Fruit fly (Drosophila melanogaster) whole organism, embryonic: ENCODE data around the gene CG17660.
A peak's percentile ranks its signal among the peaks of the same experiment; 100 is the strongest.

Experiments
- Adf1 ChIP-seq: fragments of 200-800 bp; sonication (Bioruptor generic); IDR thresholded peaks from 2 replicates; pipeline ENCODE4 v1.3.6; 2022; ENCODE audit warnings: missing biosample characterization, missing genetic modification characterization
- CG10267 ChIP-seq: fragments of 200-800 bp; sonication (Bioruptor generic); optimal IDR thresholded peaks from 2 replicates; lab custom pipeline; 2018; ENCODE audit warnings: missing biosample characterization, mild to moderate bottlenecking, missing genetic modification characterization, moderate library complexity
- CG10959 ChIP-seq: fragments of 200-800 bp; sonication (Bioruptor generic); IDR thresholded peaks from 2 replicates; pipeline ENCODE4 v1.3.6; 2022; ENCODE audit warnings: missing biosample characterization, missing genetic modification characterization
- CG11247 ChIP-seq: fragments of 200-800 bp; sonication (Bioruptor generic); IDR thresholded peaks from 2 replicates; pipeline ENCODE4 v1.3.6; 2022; ENCODE audit warnings: missing biosample characterization, missing genetic modification characterization
- CG11560 ChIP-seq: fragments of 200-800 bp; sonication (Bioruptor generic); IDR thresholded peaks from 3 replicates; pipeline ENCODE4 v1.3.6; 2022; ENCODE audit warnings: missing biosample characterization, missing genetic modification characterization
- CG11723 ChIP-seq: fragments of 200-800 bp; sonication (Bioruptor generic); optimal IDR thresholded peaks from 2 replicates; lab custom pipeline; 2017; ENCODE audit warnings: missing biosample characterization, mild to moderate bottlenecking, missing genetic modification characterization
- CG16863 ChIP-seq: fragments of 200-800 bp; sonication (Bioruptor generic); optimal IDR thresholded peaks from 3 replicates; lab custom pipeline; 2016; ENCODE audit warnings: missing biosample characterization, missing genetic modification characterization
- CG18764 ChIP-seq: fragments of 200-800 bp; sonication (Bioruptor generic); optimal IDR thresholded peaks from 3 replicates; lab custom pipeline; 2016; ENCODE audit warnings: missing biosample characterization, missing genetic modification characterization
- CG3065 ChIP-seq: fragments of 200-800 bp; sonication (Bioruptor generic); optimal IDR thresholded peaks from 2 replicates; lab custom pipeline; 2016; ENCODE audit warnings: missing biosample characterization, missing genetic modification characterization
- CG3407 ChIP-seq: fragments of 200-800 bp; sonication (Bioruptor generic); optimal IDR thresholded peaks from 2 replicates; lab custom pipeline; 2018; ENCODE audit warnings: missing biosample characterization, mild to moderate bottlenecking, missing genetic modification characterization
- CG4360 ChIP-seq: fragments of 200-800 bp; sonication (Bioruptor generic); IDR thresholded peaks from 2 replicates; pipeline ENCODE4 v1.3.6; 2022; ENCODE audit warnings: missing biosample characterization, missing genetic modification characterization
- CG5180 ChIP-seq: fragments of 200-800 bp; sonication (Bioruptor generic); optimal IDR thresholded peaks from 3 replicates; lab custom pipeline; 2017; ENCODE audit warnings: missing biosample characterization, missing genetic modification characterization, mild to moderate bottlenecking, moderate library complexity, missing genetic modification reagents
- CG6813 ChIP-seq: fragments of 200-800 bp; sonication (Bioruptor generic); optimal IDR thresholded peaks from 2 replicates; lab custom pipeline; 2017; ENCODE audit warnings: missing biosample characterization, missing genetic modification characterization, mild to moderate bottlenecking, moderate library complexity, missing genetic modification reagents
- CG6854 ChIP-seq: fragments of 200-800 bp; sonication (Bioruptor generic); optimal IDR thresholded peaks from 3 replicates; lab custom pipeline; 2017; ENCODE audit warnings: missing biosample characterization, mild to moderate bottlenecking, missing genetic modification characterization
- CG8089 ChIP-seq: fragments of 200-800 bp; sonication (Bioruptor generic); optimal IDR thresholded peaks from 3 replicates; lab custom pipeline; 2016; ENCODE audit warnings: missing biosample characterization, missing genetic modification characterization
- CG8290 ChIP-seq, 3 experiments: fragments of 200-800 bp; sonication (Bioruptor generic); optimal IDR thresholded peaks; 2 replicates each; lab custom pipeline; 2016 to 2019; ENCODE audit warnings: missing biosample characterization in 3 of 3, missing genetic modification characterization in 3 of 3, mild to moderate bottlenecking in 2 of 3, moderate library complexity in 1 of 3
- CG8944 ChIP-seq: fragments of 200-800 bp; sonication (Bioruptor generic); optimal IDR thresholded peaks from 3 replicates; lab custom pipeline; 2016; ENCODE audit warnings: missing biosample characterization, missing genetic modification characterization
- Dad ChIP-seq: fragments of 200-800 bp; sonication (Bioruptor generic); optimal IDR thresholded peaks from 3 replicates; lab custom pipeline; 2016; ENCODE audit warnings: missing biosample characterization, missing genetic modification characterization
- Dref ChIP-seq: fragments of 200-800 bp; sonication (Bioruptor generic); IDR thresholded peaks from 2 replicates; pipeline ENCODE4 v1.3.6; 2022; ENCODE audit warnings: missing biosample characterization, missing genetic modification characterization
- Drgx ChIP-seq: fragments of 200-800 bp; sonication (Bioruptor generic); IDR thresholded peaks from 2 replicates; pipeline ENCODE4 v1.3.6; 2022; ENCODE audit warnings: missing biosample characterization, missing genetic modification characterization
- H15 ChIP-seq: fragments of 200-800 bp; sonication (Bioruptor generic); IDR thresholded peaks from 3 replicates; pipeline ENCODE4 v1.3.6; 2022; ENCODE audit warnings: missing biosample characterization, missing genetic modification characterization
- HHEX ChIP-seq: fragments of 200-800 bp; sonication (Bioruptor generic); optimal IDR thresholded peaks from 3 replicates; lab custom pipeline; 2017; ENCODE audit warnings: missing biosample characterization, mild to moderate bottlenecking, missing genetic modification characterization, missing genetic modification reagents
- HLH3B ChIP-seq: fragments of 200-800 bp; sonication (Bioruptor generic); IDR thresholded peaks from 2 replicates; pipeline ENCODE4 v1.3.6; 2022; ENCODE audit warnings: missing biosample characterization, missing genetic modification characterization
- Hmx ChIP-seq: fragments of 200-800 bp; sonication (Bioruptor generic); optimal IDR thresholded peaks from 2 replicates; lab custom pipeline; 2016; ENCODE audit warnings: missing biosample characterization, missing genetic modification characterization
- Hr51 ChIP-seq, 2 experiments: fragments of 200-800 bp; sonication (Bioruptor generic); optimal IDR thresholded peaks; 2 replicates in 1 of 2; 3 replicates in 1 of 2; lab custom pipeline; 2016 to 2018; ENCODE audit warnings: missing biosample characterization in 2 of 2, missing genetic modification characterization in 2 of 2, mild to moderate bottlenecking in 1 of 2, moderate library complexity in 1 of 2
- Hr78 ChIP-seq, 2 experiments: fragments of 200-800 bp in 1 of 2; fragments of >200 bp in 1 of 2; sonication (Bioruptor generic) in 1 of 2; optimal IDR thresholded peaks; 2 replicates each; lab custom pipeline; 2017 to 2019; ENCODE audit warnings: missing biosample characterization in 2 of 2, missing genetic modification characterization in 2 of 2, mild to moderate bottlenecking in 1 of 2, moderate library complexity in 1 of 2
- Mes4 ChIP-seq: fragments of 200-800 bp; sonication (Bioruptor generic); optimal IDR thresholded peaks from 2 replicates; lab custom pipeline; 2016; ENCODE audit warnings: missing biosample characterization, missing genetic modification characterization
- NK7.1 ChIP-seq: fragments of 200-800 bp; sonication (Bioruptor generic); optimal IDR thresholded peaks from 3 replicates; lab custom pipeline; 2016; ENCODE audit warnings: missing biosample characterization, missing genetic modification characterization
- Opbp ChIP-seq: fragments of 200-800 bp; sonication (Bioruptor generic); IDR thresholded peaks from 3 replicates; pipeline ENCODE4 v1.3.6; 2022; ENCODE audit warnings: missing biosample characterization, missing genetic modification characterization; ENCODE audit not compliant: partially characterized antibody
- ab ChIP-seq: fragments of 200-800 bp; sonication (Bioruptor generic); optimal IDR thresholded peaks from 2 replicates; lab custom pipeline; 2016; ENCODE audit warnings: missing biosample characterization, missing genetic modification characterization
- ara ChIP-seq: fragments of 200-800 bp; sonication (Bioruptor generic); IDR thresholded peaks from 2 replicates; pipeline ENCODE4 v1.3.6; 2022; ENCODE audit warnings: missing biosample characterization, missing genetic modification characterization
- bcd ChIP-seq: fragments of 200-800 bp; sonication (Bioruptor generic); optimal IDR thresholded peaks from 2 replicates; lab custom pipeline; 2017; ENCODE audit warnings: missing biosample characterization, mild to moderate bottlenecking, missing genetic modification characterization
- dati ChIP-seq: fragments of 200-800 bp; sonication (Bioruptor generic); IDR thresholded peaks from 2 replicates; pipeline ENCODE4 v1.3.6; 2022; ENCODE audit warnings: missing biosample characterization, missing genetic modification characterization
- ewg ChIP-seq: fragments of 200-800 bp; sonication (Bioruptor generic); optimal IDR thresholded peaks from 3 replicates; lab custom pipeline; 2017; ENCODE audit warnings: mild to moderate bottlenecking, missing biosample characterization, missing genetic modification reagents, missing genetic modification characterization
- fd64A ChIP-seq: fragments of 200-800 bp; sonication (Bioruptor generic); optimal IDR thresholded peaks from 3 replicates; lab custom pipeline; 2018; ENCODE audit warnings: missing biosample characterization, mild to moderate bottlenecking, missing genetic modification characterization
- fd96Cb ChIP-seq: fragments of 200-800 bp; sonication (Bioruptor generic); optimal IDR thresholded peaks from 2 replicates; lab custom pipeline; 2018; ENCODE audit warnings: missing biosample characterization, mild to moderate bottlenecking, missing genetic modification characterization, moderate library complexity
- gcm ChIP-seq: fragments of 200-800 bp; sonication (Bioruptor generic); optimal IDR thresholded peaks from 2 replicates; lab custom pipeline; 2019; ENCODE audit warnings: missing biosample characterization, mild to moderate bottlenecking, missing genetic modification characterization, moderate library complexity
- hkb ChIP-seq, 2 experiments: fragments of 200-800 bp in 1 of 2; fragments of >200 bp in 1 of 2; sonication (Bioruptor generic) in 1 of 2; IDR thresholded peaks in 1 of 2; optimal IDR thresholded peaks in 1 of 2; 2 replicates each; pipeline versions ENCODE4 v1.3.6 to Lab custom; 2017 to 2022; ENCODE audit warnings: missing biosample characterization in 1 of 2, missing genetic modification characterization in 1 of 2
- jigr1 ChIP-seq: fragments of 200-800 bp; sonication (Bioruptor generic); IDR thresholded peaks from 3 replicates; pipeline ENCODE4 v1.3.6; 2022; ENCODE audit warnings: missing biosample characterization, missing genetic modification characterization
- jumu ChIP-seq: fragments of 200-800 bp; sonication (Bioruptor generic); optimal IDR thresholded peaks from 3 replicates; lab custom pipeline; 2016; ENCODE audit warnings: missing biosample characterization, missing genetic modification characterization
- maf-S ChIP-seq: fragments of 200-800 bp; sonication (Bioruptor generic); optimal IDR thresholded peaks from 2 replicates; lab custom pipeline; 2016; ENCODE audit warnings: missing biosample characterization, missing genetic modification characterization
- nerfin-2 ChIP-seq: fragments of 200-800 bp; sonication (Bioruptor generic); IDR thresholded peaks from 2 replicates; pipeline ENCODE4 v1.3.6; 2022; ENCODE audit warnings: missing biosample characterization, missing genetic modification characterization; ENCODE audit not compliant: partially characterized antibody
- oc ChIP-seq: fragments of 200-800 bp; sonication (Bioruptor generic); optimal IDR thresholded peaks from 2 replicates; lab custom pipeline; 2018; ENCODE audit warnings: missing biosample characterization, mild to moderate bottlenecking, missing genetic modification characterization, moderate library complexity
- pho ChIP-seq: fragments of 200-800 bp; sonication (Bioruptor generic); optimal IDR thresholded peaks from 2 replicates; lab custom pipeline; 2016; ENCODE audit warnings: missing biosample characterization, missing genetic modification characterization
- sisA ChIP-seq: fragments of 200-800 bp; sonication (Bioruptor generic); IDR thresholded peaks from 2 replicates; pipeline ENCODE4 v1.3.6; 2022; ENCODE audit warnings: missing biosample characterization, missing genetic modification characterization
- ttk ChIP-seq: fragments of 200-800 bp; sonication (Bioruptor generic); IDR thresholded peaks from 2 replicates; pipeline ENCODE4 v2.1.2; 2022; ENCODE audit warnings: missing biosample characterization, missing genetic modification characterization
- twi ChIP-seq: fragments of 200-800 bp; optimal IDR thresholded peaks from 2 replicates; lab custom pipeline; 2019; ENCODE audit warnings: missing biosample characterization, mild to moderate bottlenecking, missing genetic modification characterization, moderate library complexity

Gene CG17660

DNA sequence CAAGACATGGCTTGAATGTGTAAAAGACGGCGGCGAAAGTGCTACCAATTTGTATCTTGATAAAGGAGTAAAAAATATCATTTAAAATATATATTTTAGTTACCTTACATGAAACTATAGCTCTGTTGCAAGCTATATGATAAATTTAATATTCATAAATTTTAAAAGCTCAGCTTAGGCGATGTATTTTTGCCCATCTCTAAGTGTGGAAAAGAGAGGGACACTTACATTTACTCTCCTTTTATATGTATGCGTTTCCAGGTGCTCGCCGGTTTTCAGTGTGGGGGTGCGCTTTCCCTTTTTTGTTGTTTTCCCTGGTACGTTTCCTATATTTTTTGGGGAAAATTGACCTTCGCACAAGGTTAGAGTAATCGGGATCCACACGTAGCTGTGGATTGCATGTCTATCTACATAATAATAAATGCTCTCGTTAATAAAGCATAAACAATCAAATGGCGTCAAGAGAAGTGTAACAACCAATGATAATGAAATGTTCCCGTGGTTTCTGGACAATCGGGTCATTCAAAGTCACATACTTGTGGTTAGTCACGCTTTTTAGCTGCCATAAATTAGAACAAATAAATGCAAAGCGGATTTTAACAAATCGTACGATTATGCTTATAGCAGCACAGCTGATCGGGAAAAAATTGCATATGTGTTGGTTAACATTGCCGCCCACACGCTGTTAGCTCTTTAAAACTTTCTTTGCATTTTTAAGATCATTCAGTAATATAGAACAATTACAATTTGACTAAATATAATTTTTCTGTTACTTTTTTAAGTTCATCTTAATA, 17.8 kb upstream of the CG17660 start:
- TF ChIP-seq CG10959 (GFP tag; lab: Robert Waterston, UW) (peak; percentile 90), maf-S (GFP tag; lab: Kevin White, UChicago) (peak; percentile 73), CG11560 (tag; lab: Robert Waterston, UW) (peak; percentile 91), fd64A (GFP tag; lab: Kevin White, UChicago) (peak; percentile 75), ab (GFP tag; lab: Kevin White, UChicago) (peak; percentile 17), CG16863 (GFP tag; lab: Kevin White, UChicago) (peak; percentile 84), sisA (peak; percentile 95), HHEX (peak; percentile 96), nerfin-2 (peak; percentile 78), Hr51 (GFP tag; optimal IDR thresholded peaks at IDR 0.05; lab: Kevin White, UChicago) (peak; percentile 90 to 98), twi (tag; lab: Kevin White, UChicago) (peak; percentile 98), Dref (GFP tag; lab: Robert Waterston, UW) (no peak; the same call in 1 of the 2 replicates), CG5180 (GFP tag; lab: Kevin White, UChicago) (peak; percentile 86), CG8944 (GFP tag; lab: Kevin White, UChicago) (peak; percentile 64), fd96Cb (peak; percentile 93), jumu (GFP tag; lab: Kevin White, UChicago) (peak; percentile 86), pho (peak; percentile 88), Adf1 (GFP tag; lab: Robert Waterston, UW) (peak; percentile 87), CG6854 (GFP tag; lab: Kevin White, UChicago) (peak; percentile 97), NK7.1 (GFP tag; lab: Kevin White, UChicago) (peak; percentile 74), H15 (GFP tag; lab: Robert Waterston, UW) (peak; percentile 95), CG11247 (GFP tag; lab: Robert Waterston, UW) (peak; percentile 97), Hmx (GFP tag; lab: Kevin White, UChicago) (peak; percentile 77), CG6813 (GFP tag; lab: Kevin White, UChicago) (peak; percentile 92), Opbp (GFP tag; lab: Robert Waterston, UW) (peak; percentile 56; the same call in 2 of the 3 replicates), CG18764 (GFP tag; lab: Kevin White, UChicago) (peak; percentile 86), CG8290 (GFP tag; optimal IDR thresholded peaks at IDR 0.05; lab: Kevin White, UChicago) (peak; percentile 57), CG8290 (tag; optimal IDR thresholded peaks at IDR 0.05; lab: Kevin White, UChicago) (peak; percentile 77 to 95), jigr1 (GFP tag; lab: Robert Waterston, UW) (peak; percentile 91), Hr78 (GFP tag; optimal IDR thresholded peaks at IDR 0.05; lab: Kevin White, UChicago) (peak in 1 of 2 experiments; percentile 94), Dad (peak; percentile 87), Drgx (GFP tag; lab: Robert Waterston, UW) (peak; percentile 97), ara (GFP tag; lab: Robert Waterston, UW) (peak; percentile 94), Mes4 (GFP tag; lab: Kevin White, UChicago) (peak; percentile 74), oc (tag; lab: Kevin White, UChicago) (peak; percentile 97), CG10267 (tag; lab: Kevin White, UChicago) (peak; percentile 91), CG8089 (GFP tag; lab: Kevin White, UChicago) (peak; percentile 62), ttk (GFP tag; lab: Robert Waterston, UW) (peak; percentile 93), dati (GFP tag; lab: Robert Waterston, UW) (peak; percentile 72), CG3065 (GFP tag; lab: Kevin White, UChicago) (peak; percentile 89), HLH3B (GFP tag; lab: Robert Waterston, UW) (peak; percentile 95), gcm (peak; percentile 98), hkb (optimal IDR thresholded peaks at IDR 0.05; lab: Kevin White, UChicago) (no peak), hkb (GFP tag; IDR thresholded peaks at IDR 0.05; lab: Robert Waterston, UW) (peak; percentile 98), CG11723 (GFP tag; lab: Kevin White, UChicago) (peak; percentile 98), CG4360 (GFP tag; lab: Robert Waterston, UW) (peak; percentile 66), CG3407 (GFP tag; lab: Kevin White, UChicago) (peak; percentile 96), bcd (GFP tag; lab: Kevin White, UChicago) (peak; percentile 96), ewg (GFP tag; lab: Kevin White, UChicago) (peak; percentile 100)
